Fruit fly (Drosophila melanogaster) whole organism, pupa: ENCODE data around the gene Edg84A.

ENCODE experiments used
- CG14655 ChIP-seq: fragments of 200-800 bp; sonication (Bioruptor generic); optimal IDR thresholded peaks from 3 replicates; lab custom pipeline; 2017; ENCODE audit warnings: mild to moderate bottlenecking, missing biosample characterization, missing genetic modification reagents, missing genetic modification characterization
- CG34367 ChIP-seq: fragments of 200-800 bp; sonication (Bioruptor generic); optimal IDR thresholded peaks from 2 replicates; lab custom pipeline; 2018; ENCODE audit warnings: missing biosample characterization, mild to moderate bottlenecking, missing genetic modification characterization
- CG4496 ChIP-seq: fragments of 200-800 bp; sonication (Bioruptor generic); IDR thresholded peaks from 3 replicates; pipeline ENCODE4 v1.3.6; 2022; ENCODE audit warnings: missing biosample characterization, missing genetic modification characterization
- CG8159 ChIP-seq: fragments of 200-800 bp; sonication (Bioruptor generic); optimal IDR thresholded peaks from 3 replicates; lab custom pipeline; 2018; ENCODE audit warnings: missing biosample characterization, mild to moderate bottlenecking, missing genetic modification characterization, moderate library complexity
- Ets98B ChIP-seq: fragments of 200-800 bp; sonication (Bioruptor generic); IDR thresholded peaks from 2 replicates; pipeline ENCODE4 v1.3.6; 2022; ENCODE audit warnings: missing biosample characterization, missing genetic modification characterization
- Pif1A ChIP-seq: fragments of 200-800 bp; sonication (Bioruptor generic); optimal IDR thresholded peaks from 3 replicates; lab custom pipeline; 2016; ENCODE audit warnings: missing biosample characterization, missing genetic modification characterization
- gl ChIP-seq: fragments of 200-800 bp; sonication (Bioruptor generic); optimal IDR thresholded peaks from 2 replicates; lab custom pipeline; 2018; ENCODE audit warnings: missing biosample characterization, mild to moderate bottlenecking, missing genetic modification characterization

Edg84A gene

dm6 chr3R:6723537-6724171 is 39.4 kb downstream of the Edg84A start:
- TF ChIP-seq CG8159 (tag; lab: Kevin White, UChicago) (peak; percentile 34), Pif1A (GFP tag; lab: Kevin White, UChicago) (peak; percentile 4), CG34367 (tag; lab: Kevin White, UChicago) (no peak), CG4496 (no peak), CG14655 (GFP tag; lab: Kevin White, UChicago) (peak; percentile 44)

- TF ChIP-seq Ets98B (GFP tag; lab: Robert Waterston, UW) (no peak), gl (tag; lab: Kevin White, UChicago) (peak; percentile 53)
These were observed 41.9 kb downstream of the Edg84A start for dm6 chr3R:6726119-6726518.
